Worm (Caenorhabditis elegans): ENCODE data around the gene C28A5.1.

ce11 chrIII:4391319-4391718 is 42.8 kb downstream of the C28A5.1 start:
- no peak for TF ChIP-seq F49E8.2 (tag; optimal IDR thresholded peaks at IDR 0.05; ENCODE audit: insufficient read depth)
- no peak for TF ChIP-seq Y56A3A.18 (GFP tag; IDR thresholded peaks at IDR 0.05)
- TF ChIP-seq mxl-1 (tag; optimal IDR thresholded peaks at IDR 0.05), result no peak
- no peak for TF ChIP-seq let-607 (tag; optimal IDR thresholded peaks at IDR 0.05)
- no peak for TF ChIP-seq rpc-1 (optimal IDR thresholded peaks at IDR 0.05)
- no peak for TF ChIP-seq rpc-1 (tag; optimal IDR thresholded peaks at IDR 0.05)
- TF ChIP-seq fkh-3 (tag; optimal IDR thresholded peaks at IDR 0.05), result no peak
- no peak for TF ChIP-seq hlh-26 (GFP tag; conservative IDR thresholded peaks at IDR 0.05)
- TF ChIP-seq ama-1 (optimal IDR thresholded peaks at IDR 0.05), result no peak
- no peak for TF ChIP-seq ama-1 (GFP tag; optimal IDR thresholded peaks at IDR 0.05)
- TF ChIP-seq hsf-1 (GFP tag; IDR thresholded peaks at IDR 0.05), result no peak
- no peak for TF ChIP-seq hrde-1 (tag; optimal IDR thresholded peaks at IDR 0.05; ENCODE audit: borderline replicate concordance)
- TF ChIP-seq pha-4 (tag; optimal IDR thresholded peaks at IDR 0.05), result no peak
- no peak for TF ChIP-seq madf-10 (tag; optimal IDR thresholded peaks at IDR 0.05)
- no peak for TF ChIP-seq dpl-1 (GFP tag; optimal IDR thresholded peaks at IDR 0.05)
